Worm (Caenorhabditis elegans) whole organism, early embryonic: ENCODE results near the gene sax-2.

ENCODE experiments used
- F13C5.2 ChIP-seq: sonication (generic microtip); optimal IDR thresholded peaks from 2 replicates; lab custom pipeline; 2017; ENCODE audit warnings: mild to moderate bottlenecking, missing genetic modification characterization, inconsistent platforms, missing compliant biosample characterization
- aly-1 ChIP-seq: sonication (generic microtip); optimal IDR thresholded peaks from 2 replicates; lab custom pipeline; 2016; ENCODE audit warnings: missing genetic modification characterization, missing compliant biosample characterization
- ama-1 ChIP-seq: fragments of 150-350 bp; optimal IDR thresholded peaks from 2 replicates; lab custom pipeline; 2014
- ceh-13 ChIP-seq: fragments of 200-800 bp; sonication (Bioruptor generic); optimal IDR thresholded peaks from 2 replicates; lab custom pipeline; 2018; ENCODE audit warnings: mild to moderate bottlenecking, missing genetic modification characterization, missing compliant biosample characterization
- flt-1 ChIP-seq: fragments of 200-800 bp; sonication (Bioruptor generic); IDR thresholded peaks from 2 replicates; pipeline ENCODE4 v1.3.6; 2022; ENCODE audit warnings: missing genetic modification characterization, missing compliant biosample characterization
- hmg-4 ChIP-seq: fragments of 200-800 bp; sonication (Bioruptor generic); optimal IDR thresholded peaks from 2 replicates; lab custom pipeline; 2018; ENCODE audit warnings: mild to moderate bottlenecking, missing genetic modification characterization, missing compliant biosample characterization
- pes-1 ChIP-seq: fragments of 200-800 bp; sonication (Bioruptor generic); IDR thresholded peaks from 2 replicates; pipeline ENCODE4 v1.3.6; 2022; ENCODE audit warnings: missing genetic modification reagents, missing genetic modification characterization, missing compliant biosample characterization
- scrt-1 ChIP-seq: fragments of 200-800 bp; sonication (Bioruptor generic); IDR thresholded peaks from 2 replicates; pipeline ENCODE4 v1.3.6; 2022; ENCODE audit warnings: missing genetic modification characterization, missing compliant biosample characterization
- tbx-11 ChIP-seq: fragments of 200-800 bp; sonication (Bioruptor generic); IDR thresholded peaks from 2 replicates; pipeline ENCODE4 v1.3.6; 2022; ENCODE audit warnings: missing genetic modification characterization, missing compliant biosample characterization
- tbx-37 ChIP-seq: fragments of 200-800 bp; sonication (Bioruptor generic); conservative IDR thresholded peaks from 2 replicates; pipeline ENCODE4 v1.3.6; 2022; ENCODE audit warnings: missing genetic modification reagents, missing genetic modification characterization, missing compliant biosample characterization

ce11 chrIII:5130654-5131053, 21.2 kb downstream of the sax-2 start:
- TF ChIP-seq flt-1: no peak
- no peak for TF ChIP-seq ama-1
- no peak for TF ChIP-seq tbx-37 (GFP tag; lab: Robert Waterston, UW)
- no peak for TF ChIP-seq tbx-11 (GFP tag; lab: Robert Waterston, UW)
- TF ChIP-seq aly-1 (tag; lab: Kevin White, UChicago): no peak
- TF ChIP-seq scrt-1: no peak
- no peak for TF ChIP-seq ceh-13 (GFP tag; lab: Kevin White, UChicago)
- no peak for TF ChIP-seq hmg-4 (GFP tag; lab: Kevin White, UChicago)
- TF ChIP-seq F13C5.2: no peak
- no peak for TF ChIP-seq pes-1 (GFP tag; lab: Robert Waterston, UW)
